Fruit fly (Drosophila melanogaster): ENCODE results near the gene CG9231.

Gene CG9231

DNA sequence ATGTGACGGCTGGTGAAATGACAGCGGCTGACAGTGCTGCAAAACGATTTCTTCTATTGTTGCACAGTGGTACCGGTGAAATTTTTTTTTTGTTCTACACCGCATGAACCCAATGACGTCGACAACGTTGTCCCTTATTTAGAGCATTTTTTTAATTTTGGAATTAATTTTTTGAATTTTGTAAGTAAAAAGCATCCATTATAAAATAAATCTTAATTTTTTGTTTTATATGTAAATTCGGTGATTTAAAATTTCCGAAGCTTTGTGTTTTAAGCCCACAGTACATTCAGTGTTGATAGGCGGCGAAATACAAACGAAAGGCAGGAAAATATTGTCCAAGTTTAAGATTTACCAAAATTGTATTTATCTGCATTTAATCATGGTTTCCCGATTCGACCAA lies 26.4 kb upstream of the CG9231 start, which contains the start of the genes Lon and PIG-F (continued):
- peak; percentile 99 for TF ChIP-seq CG11093 (GFP tag; IDR thresholded peaks at IDR 0.05)
- TF ChIP-seq CG16813 (GFP tag; IDR thresholded peaks at IDR 0.05; ENCODE audit: partially characterized antibody), result peak; percentile 74
- peak; percentile 98 for TF ChIP-seq NFAT (GFP tag; IDR thresholded peaks at IDR 0.05)
- TF ChIP-seq CG13894 (tag; optimal IDR thresholded peaks at IDR 0.05), result peak; percentile 98
- peak; percentile 99 for TF ChIP-seq B-H2 (GFP tag; optimal IDR thresholded peaks at IDR 0.05)
- TF ChIP-seq Max (GFP tag; optimal IDR thresholded peaks at IDR 0.05), result peak; percentile 100
- TF ChIP-seq Lhr (GFP tag; optimal IDR thresholded peaks at IDR 0.05), result peak; percentile 96
- peak; percentile 100 for TF ChIP-seq CG33557 (GFP tag; optimal IDR thresholded peaks at IDR 0.05)
- peak; percentile 95 for TF ChIP-seq CG33213 (GFP tag; optimal IDR thresholded peaks at IDR 0.05)
- TF ChIP-seq H15 (GFP tag; IDR thresholded peaks at IDR 0.05), result peak; percentile 98
- peak; percentile 99 for TF ChIP-seq dmrt11E (tag; optimal IDR thresholded peaks at IDR 0.05)
- peak; percentile 97 for TF ChIP-seq tap (tag; optimal IDR thresholded peaks at IDR 0.05)
- TF ChIP-seq twi (tag; optimal IDR thresholded peaks at IDR 0.05), result peak; percentile 99
- TF ChIP-seq jumu (GFP tag; optimal IDR thresholded peaks at IDR 0.05), result peak; percentile 98
- peak; percentile 70 for TF ChIP-seq ash1 (GFP tag; optimal IDR thresholded peaks at IDR 0.05)
- TF ChIP-seq Abd-B (GFP tag; optimal IDR thresholded peaks at IDR 0.05), result peak; percentile 99
- TF ChIP-seq sd (tag; optimal IDR thresholded peaks at IDR 0.05), result no peak
- TF ChIP-seq run (tag; optimal IDR thresholded peaks at IDR 0.05), result peak; percentile 97
- peak; percentile 97 for TF ChIP-seq CG10366 (GFP tag; IDR thresholded peaks at IDR 0.05)
- peak; percentile 96 for TF ChIP-seq en (GFP tag; optimal IDR thresholded peaks at IDR 0.05)
- peak; percentile 99 for TF ChIP-seq CG9727 (GFP tag; optimal IDR thresholded peaks at IDR 0.05)
- TF ChIP-seq CG2116 (GFP tag; optimal IDR thresholded peaks at IDR 0.05), result peak; percentile 92
- peak; percentile 78 for TF ChIP-seq CG15479 (GFP tag; optimal IDR thresholded peaks at IDR 0.05)
- TF ChIP-seq CG12769 (tag; optimal IDR thresholded peaks at IDR 0.05), result no peak
- TF ChIP-seq CG7271 (tag; optimal IDR thresholded peaks at IDR 0.05), result peak; percentile 98
- peak; percentile 98 for TF ChIP-seq so (GFP tag; IDR thresholded peaks at IDR 0.05)
- no peak for TF ChIP-seq usp (GFP tag; optimal IDR thresholded peaks at IDR 0.05)
- peak; percentile 93 for TF ChIP-seq dati (GFP tag; IDR thresholded peaks at IDR 0.05)
- peak; percentile 99 for TF ChIP-seq ems (GFP tag; optimal IDR thresholded peaks at IDR 0.05)
- TF ChIP-seq CG1832 (GFP tag; optimal IDR thresholded peaks at IDR 0.05), result no peak
- peak; percentile 100 for TF ChIP-seq CG7839 (tag; optimal IDR thresholded peaks at IDR 0.05)
- TF ChIP-seq Doc3 (GFP tag; IDR thresholded peaks at IDR 0.05; ENCODE audit: partially characterized antibody), result no peak; the same call in 2 of the 3 replicates
- peak; percentile 94 for TF ChIP-seq CG11398 (GFP tag; optimal IDR thresholded peaks at IDR 0.05)
- TF ChIP-seq Dip3 (GFP tag; optimal IDR thresholded peaks at IDR 0.05), result peak; percentile 98
- TF ChIP-seq salm (tag; optimal IDR thresholded peaks at IDR 0.05), result peak; percentile 98
- TF ChIP-seq Antp (GFP tag; optimal IDR thresholded peaks at IDR 0.05), result peak; percentile 98
- peak; percentile 99 for TF ChIP-seq Fer3 (tag; optimal IDR thresholded peaks at IDR 0.05)
- TF ChIP-seq bcd (GFP tag; optimal IDR thresholded peaks at IDR 0.05), result peak; percentile 99
- TF ChIP-seq CG10431 (GFP tag; optimal IDR thresholded peaks at IDR 0.05), result peak; percentile 98
- TF ChIP-seq CG9817 (tag; optimal IDR thresholded peaks at IDR 0.05), result peak; percentile 99
- TF ChIP-seq crp (GFP tag; optimal IDR thresholded peaks at IDR 0.05), result peak; percentile 46 to 78
- TF ChIP-seq Oli (tag; optimal IDR thresholded peaks at IDR 0.05), result peak; percentile 100
- TF ChIP-seq Gug (GFP tag; IDR thresholded peaks at IDR 0.05), result peak; percentile 98
- peak; percentile 13; the same call in 1 of the 2 replicates for TF ChIP-seq ato (GFP tag; IDR thresholded peaks at IDR 0.05; ENCODE audit: partially characterized antibody)
- TF ChIP-seq gt (GFP tag; IDR thresholded peaks at IDR 0.05), result peak; percentile 95
- peak; percentile 67; the same call in 2 of the 3 replicates for TF ChIP-seq z (GFP tag; IDR thresholded peaks at IDR 0.05)
- TF ChIP-seq CG10654 (GFP tag; optimal IDR thresholded peaks at IDR 0.05), result peak; percentile 99
- TF ChIP-seq Xrp1 (GFP tag; IDR thresholded peaks at IDR 0.05), result peak; percentile 99
- peak; percentile 47; the same call in 1 of the 2 replicates for TF ChIP-seq hbn (GFP tag; IDR thresholded peaks at IDR 0.05; ENCODE audit: partially characterized antibody)
- TF ChIP-seq Kr (GFP tag; optimal IDR thresholded peaks at IDR 0.05), result peak; percentile 95

Measured in whole organism, embryonic.